Worm (Caenorhabditis elegans): ENCODE results near the gene F39H12.1.

ce11 chrX:789848-790247, 44.7 kb upstream of the F39H12.1 start:
- no peak for TF ChIP-seq lsy-27 (tag; optimal IDR thresholded peaks at IDR 0.05; ENCODE audit: borderline replicate concordance, insufficient read depth)
- no peak for TF ChIP-seq ztf-22 (GFP tag; optimal IDR thresholded peaks at IDR 0.05)
- TF ChIP-seq unc-62 (GFP tag; optimal IDR thresholded peaks at IDR 0.05): no peak
- TF ChIP-seq ets-4 (GFP tag; optimal IDR thresholded peaks at IDR 0.05): no peak
- no peak for TF ChIP-seq ekl-4 (GFP tag; IDR thresholded peaks at IDR 0.05)
- no peak for TF ChIP-seq Y56A3A.18 (GFP tag; IDR thresholded peaks at IDR 0.05)
- no peak for TF ChIP-seq repo-1 (tag; optimal IDR thresholded peaks at IDR 0.05)
- no peak for TF ChIP-seq sdz-38 (tag; optimal IDR thresholded peaks at IDR 0.05)
- TF ChIP-seq F37B4.10 (GFP tag; IDR thresholded peaks at IDR 0.05): no peak
- no peak for TF ChIP-seq ztf-25 (GFP tag; IDR thresholded peaks at IDR 0.05)
- no peak for TF ChIP-seq F55B11.4 (tag; optimal IDR thresholded peaks at IDR 0.05; ENCODE audit: borderline replicate concordance, insufficient read depth)

Data from whole organism, young adult.